Fruit fly (Drosophila melanogaster) whole organism, embryonic: Measurements from ENCODE around the gene Atg14.
A peak's percentile ranks its signal among the peaks of the same experiment; 100 is the strongest.

Experiments
- Awh ChIP-seq: fragments of 200-800 bp; sonication (Bioruptor generic); IDR thresholded peaks from 2 replicates; pipeline ENCODE4, ENCODE4 v1.3.6; 2022; ENCODE audit warnings: missing biosample characterization, missing genetic modification characterization
- CG10267 ChIP-seq: fragments of 200-800 bp; sonication (Bioruptor generic); optimal IDR thresholded peaks from 2 replicates; lab custom pipeline; 2018; ENCODE audit warnings: missing biosample characterization, mild to moderate bottlenecking, missing genetic modification characterization, moderate library complexity
- CG11723 ChIP-seq: fragments of 200-800 bp; sonication (Bioruptor generic); optimal IDR thresholded peaks from 2 replicates; lab custom pipeline; 2017; ENCODE audit warnings: missing biosample characterization, mild to moderate bottlenecking, missing genetic modification characterization
- CG13296 ChIP-seq: fragments of 200-800 bp; sonication (Bioruptor generic); optimal IDR thresholded peaks from 3 replicates; lab custom pipeline; 2018; ENCODE audit warnings: missing biosample characterization, mild to moderate bottlenecking, missing genetic modification characterization
- CG13775 ChIP-seq: fragments of 200-800 bp; sonication (Bioruptor generic); optimal IDR thresholded peaks from 3 replicates; lab custom pipeline; 2017; ENCODE audit warnings: missing biosample characterization, mild to moderate bottlenecking, missing genetic modification characterization
- CG14965 ChIP-seq: fragments of 200-800 bp; sonication (Bioruptor generic); optimal IDR thresholded peaks from 2 replicates; lab custom pipeline; 2016; ENCODE audit warnings: missing biosample characterization, missing genetic modification characterization, borderline replicate concordance
- CG15073 ChIP-seq: fragments of 200-800 bp; sonication (Bioruptor generic); optimal IDR thresholded peaks from 2 replicates; lab custom pipeline; 2016; ENCODE audit warnings: missing biosample characterization, missing genetic modification characterization
- CG17912 ChIP-seq: fragments of 200-800 bp; sonication (Bioruptor generic); optimal IDR thresholded peaks from 2 replicates; lab custom pipeline; 2018; ENCODE audit warnings: missing biosample characterization, mild to moderate bottlenecking, missing genetic modification characterization
- CG1832 ChIP-seq: fragments of 200-800 bp; sonication (Bioruptor generic); optimal IDR thresholded peaks from 2 replicates; lab custom pipeline; 2017; ENCODE audit warnings: missing biosample characterization, mild to moderate bottlenecking, missing genetic modification characterization, inconsistent platforms
- CG18476 ChIP-seq: fragments of 200-800 bp; sonication (Bioruptor generic); optimal IDR thresholded peaks from 2 replicates; lab custom pipeline; 2016; ENCODE audit warnings: missing biosample characterization, mild to moderate bottlenecking, missing genetic modification characterization
- CG3065 ChIP-seq: fragments of 200-800 bp; sonication (Bioruptor generic); optimal IDR thresholded peaks from 2 replicates; lab custom pipeline; 2016; ENCODE audit warnings: missing biosample characterization, missing genetic modification characterization
- CG4282 ChIP-seq: fragments of 200-800 bp; sonication (Bioruptor generic); optimal IDR thresholded peaks from 2 replicates; lab custom pipeline; 2016; ENCODE audit warnings: missing biosample characterization, missing genetic modification characterization
- CG4328 ChIP-seq: fragments of 200-800 bp; sonication (Bioruptor generic); optimal IDR thresholded peaks from 3 replicates; lab custom pipeline; 2017; ENCODE audit warnings: missing biosample characterization, missing genetic modification reagents, missing genetic modification characterization
- CG4854 ChIP-seq: fragments of 200-800 bp; sonication (Bioruptor generic); optimal IDR thresholded peaks from 2 replicates; lab custom pipeline; 2016; ENCODE audit warnings: missing biosample characterization, missing genetic modification characterization, inconsistent platforms
- CG7839 ChIP-seq: fragments of 200-800 bp; sonication (Bioruptor generic); optimal IDR thresholded peaks from 3 replicates; lab custom pipeline; 2018; ENCODE audit warnings: missing biosample characterization, mild to moderate bottlenecking, missing genetic modification characterization, moderate library complexity
- CG8944 ChIP-seq: fragments of 200-800 bp; sonication (Bioruptor generic); optimal IDR thresholded peaks from 3 replicates; lab custom pipeline; 2016; ENCODE audit warnings: missing biosample characterization, missing genetic modification characterization
- CG9876 ChIP-seq: fragments of 200-800 bp; sonication (Bioruptor generic); optimal IDR thresholded peaks from 2 replicates; lab custom pipeline; 2016; ENCODE audit warnings: missing biosample characterization, missing genetic modification characterization
- Camta ChIP-seq: fragments of 200-800 bp; sonication (Bioruptor generic); optimal IDR thresholded peaks from 2 replicates; lab custom pipeline; 2016; ENCODE audit warnings: missing biosample characterization, missing genetic modification characterization
- CkIIα-i1 ChIP-seq: fragments of 200-800 bp; sonication (Bioruptor generic); IDR thresholded peaks from 2 replicates; pipeline ENCODE4 v1.3.6; 2022; ENCODE audit warnings: missing biosample characterization, missing genetic modification characterization
- GATAe ChIP-seq: fragments of 200-800 bp; sonication (Bioruptor generic); conservative IDR thresholded peaks from 2 replicates; pipeline ENCODE4 v1.3.6; 2022; ENCODE audit warnings: missing biosample characterization, missing genetic modification characterization
- Gug ChIP-seq: fragments of 200-800 bp; sonication (Bioruptor generic); IDR thresholded peaks from 4 replicates; pipeline ENCODE4 v1.3.6; 2022; ENCODE audit warnings: missing biosample characterization, missing genetic modification characterization
- Neu2 ChIP-seq: fragments of 200-800 bp; sonication (Bioruptor generic); optimal IDR thresholded peaks from 3 replicates; lab custom pipeline; 2016; ENCODE audit warnings: missing biosample characterization, missing genetic modification characterization, borderline replicate concordance
- Nf-YC ChIP-seq: fragments of 200-800 bp; optimal IDR thresholded peaks from 3 replicates; lab custom pipeline; 2019; ENCODE audit warnings: missing biosample characterization, mild to moderate bottlenecking, missing genetic modification characterization, moderate library complexity
- Side ChIP-seq: fragments of 200-800 bp; sonication (Bioruptor generic); optimal IDR thresholded peaks from 2 replicates; lab custom pipeline; 2016; ENCODE audit warnings: missing biosample characterization, missing genetic modification characterization
- Six4 ChIP-seq: fragments of 200-800 bp; sonication (Bioruptor generic); optimal IDR thresholded peaks from 2 replicates; lab custom pipeline; 2016; ENCODE audit warnings: missing biosample characterization, missing genetic modification characterization
- Sox102F ChIP-seq: fragments of 200-800 bp; sonication (Bioruptor generic); optimal IDR thresholded peaks from 2 replicates; lab custom pipeline; 2018; ENCODE audit warnings: missing biosample characterization, mild to moderate bottlenecking, missing genetic modification characterization, moderate library complexity
- ac ChIP-seq: fragments of 200-800 bp; sonication (Bioruptor generic); optimal IDR thresholded peaks from 3 replicates; lab custom pipeline; 2017; ENCODE audit warnings: missing biosample characterization, mild to moderate bottlenecking, missing genetic modification characterization
- chinmo ChIP-seq: fragments of 200-800 bp; sonication (Bioruptor generic); IDR thresholded peaks from 4 replicates; pipeline ENCODE4 v1.3.6; 2022; ENCODE audit warnings: missing biosample characterization, missing genetic modification characterization; ENCODE audit not compliant: partially characterized antibody
- dpn ChIP-seq, 2 experiments: fragments of 200-800 bp; sonication (Bioruptor generic); optimal IDR thresholded peaks; 3 replicates each; lab custom pipeline; 2016; ENCODE audit warnings: missing biosample characterization in 2 of 2, missing genetic modification characterization in 2 of 2
- dysf ChIP-seq: fragments of 200-800 bp; sonication (Bioruptor generic); IDR thresholded peaks from 3 replicates; pipeline ENCODE4 v1.3.6; 2022; ENCODE audit warnings: missing biosample characterization, missing genetic modification characterization
- ems ChIP-seq: fragments of 200-800 bp; sonication (Bioruptor generic); optimal IDR thresholded peaks from 3 replicates; lab custom pipeline; 2016; ENCODE audit warnings: missing biosample characterization, missing genetic modification characterization
- fd64A ChIP-seq: fragments of 200-800 bp; sonication (Bioruptor generic); optimal IDR thresholded peaks from 3 replicates; lab custom pipeline; 2018; ENCODE audit warnings: missing biosample characterization, mild to moderate bottlenecking, missing genetic modification characterization
- ftz-f1 ChIP-seq: fragments of 200-800 bp; sonication (Bioruptor generic); optimal IDR thresholded peaks from 2 replicates; lab custom pipeline; 2016; ENCODE audit warnings: missing biosample characterization, missing genetic modification characterization
- gsb-n ChIP-seq: fragments of 200-800 bp; sonication (Bioruptor generic); optimal IDR thresholded peaks from 3 replicates; lab custom pipeline; 2018; ENCODE audit warnings: missing biosample characterization, mild to moderate bottlenecking, missing genetic modification characterization
- klu ChIP-seq: fragments of 200-800 bp; sonication (Bioruptor generic); IDR thresholded peaks from 2 replicates; pipeline ENCODE4 v1.3.6; 2022; ENCODE audit warnings: missing biosample characterization, missing genetic modification characterization
- mld ChIP-seq: fragments of 200-800 bp; sonication (Bioruptor generic); IDR thresholded peaks from 3 replicates; pipeline ENCODE4 v1.3.6; 2022; ENCODE audit warnings: missing biosample characterization, missing genetic modification characterization; ENCODE audit not compliant: partially characterized antibody
- nmo ChIP-seq: fragments of 200-800 bp; sonication (Bioruptor generic); optimal IDR thresholded peaks from 2 replicates; lab custom pipeline; 2018; ENCODE audit warnings: missing biosample characterization, mild to moderate bottlenecking, missing genetic modification characterization, moderate library complexity
- odd ChIP-seq: fragments of 200-800 bp; sonication (Bioruptor generic); optimal IDR thresholded peaks from 2 replicates; lab custom pipeline; 2017; ENCODE audit warnings: missing biosample characterization, mild to moderate bottlenecking, missing genetic modification characterization
- onecut ChIP-seq: fragments of 200-800 bp; sonication (Bioruptor generic); IDR thresholded peaks from 2 replicates; pipeline ENCODE4 v1.3.6; 2022; ENCODE audit warnings: missing biosample characterization, missing genetic modification characterization
- p53 ChIP-seq: fragments of 200-800 bp; sonication (Bioruptor generic); optimal IDR thresholded peaks from 2 replicates; lab custom pipeline; 2016; ENCODE audit warnings: missing biosample characterization, missing genetic modification characterization
- peb ChIP-seq: fragments of 200-800 bp; sonication (Bioruptor generic); IDR thresholded peaks from 2 replicates; pipeline ENCODE4 v1.3.6; 2022; ENCODE audit warnings: missing biosample characterization, missing genetic modification characterization
- pita ChIP-seq: fragments of 200-800 bp; sonication (Bioruptor generic); optimal IDR thresholded peaks from 2 replicates; lab custom pipeline; 2017; ENCODE audit warnings: missing biosample characterization, mild to moderate bottlenecking, missing genetic modification characterization
- pnt ChIP-seq: fragments of 200-800 bp; sonication (Bioruptor generic); optimal IDR thresholded peaks from 3 replicates; lab custom pipeline; 2016; ENCODE audit warnings: missing biosample characterization, missing genetic modification characterization
- pros ChIP-seq: fragments of 200-800 bp; sonication (Bioruptor generic); optimal IDR thresholded peaks from 3 replicates; lab custom pipeline; 2019; ENCODE audit warnings: missing biosample characterization, mild to moderate bottlenecking, missing genetic modification characterization, moderate library complexity
- ranshi ChIP-seq: fragments of 200-800 bp; sonication (Bioruptor generic); IDR thresholded peaks from 2 replicates; pipeline ENCODE4 v1.3.6; 2022; ENCODE audit warnings: missing biosample characterization, missing genetic modification characterization
- shn ChIP-seq: fragments of 200-800 bp; sonication (Bioruptor generic); optimal IDR thresholded peaks from 3 replicates; lab custom pipeline; 2016; ENCODE audit warnings: missing biosample characterization, missing genetic modification characterization
- tgo ChIP-seq: fragments of 200-800 bp; sonication (Bioruptor generic); IDR thresholded peaks from 3 replicates; pipeline ENCODE4 v1.3.6; 2022; ENCODE audit warnings: missing biosample characterization, missing genetic modification characterization
- tin ChIP-seq: fragments of 200-800 bp; sonication (Bioruptor generic); optimal IDR thresholded peaks from 3 replicates; lab custom pipeline; 2016; ENCODE audit warnings: missing biosample characterization, missing genetic modification characterization
- toy ChIP-seq: fragments of 200-800 bp; sonication (Bioruptor generic); IDR thresholded peaks from 2 replicates; pipeline ENCODE4 v1.3.6; 2022; ENCODE audit warnings: missing biosample characterization, missing genetic modification characterization
- trem ChIP-seq: fragments of 200-800 bp; optimal IDR thresholded peaks from 3 replicates; lab custom pipeline; 2019; ENCODE audit warnings: missing biosample characterization, mild to moderate bottlenecking, missing genetic modification characterization, moderate library complexity
- usp ChIP-seq: fragments of >200 bp; optimal IDR thresholded peaks from 2 replicates; lab custom pipeline; 2017; ENCODE audit warnings: missing biosample characterization, missing genetic modification characterization
- vfl ChIP-seq: fragments of 200-800 bp; sonication (Bioruptor generic); optimal IDR thresholded peaks from 2 replicates; lab custom pipeline; 2016; ENCODE audit warnings: missing biosample characterization, missing genetic modification characterization

The Atg14 gene

DNA sequence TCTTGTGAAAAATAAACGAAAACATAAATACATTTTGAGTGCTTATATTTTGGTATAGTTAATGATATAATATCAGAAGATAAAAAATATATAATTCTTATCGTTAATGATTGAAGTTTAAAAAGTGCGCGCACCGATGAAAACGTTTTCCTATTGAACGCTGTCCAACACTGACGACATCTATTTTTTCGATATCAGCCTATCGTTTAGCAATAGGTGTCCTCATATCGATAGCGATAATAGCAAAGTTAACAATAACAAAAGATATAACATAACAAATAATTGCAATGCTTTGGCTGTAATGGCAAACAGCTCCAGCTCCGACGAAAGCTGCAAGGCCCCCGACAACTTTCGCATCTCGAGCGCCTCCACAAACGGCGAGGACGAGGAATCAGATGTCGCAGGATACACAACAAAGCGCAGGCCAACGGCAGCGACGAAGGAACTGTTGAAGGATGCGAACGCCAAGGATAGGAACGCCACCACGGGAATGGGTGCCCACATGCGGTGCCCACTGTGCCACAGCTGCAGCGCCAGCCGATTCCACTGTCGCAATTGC is at the start of gene Atg14 (continued):
- TF ChIP-seq Sox102F (no peak), tin (GFP tag; lab: Kevin White, UChicago) (no peak), CG9876 (no peak), Awh (GFP tag; lab: Robert Waterston, UW) (0 out of 2 replicates have a peak, but pooled peaks have one; percentile 21), CG4328 (GFP tag; lab: Kevin White, UChicago) (no peak), trem (tag; lab: Kevin White, UChicago) (peak; percentile 83), Side (GFP tag; lab: Kevin White, UChicago) (no peak), tgo (no peak), Nf-YC (tag; lab: Kevin White, UChicago) (peak; percentile 28), CG15073 (no peak), CkIIα-i1 (no peak), CG4854 (GFP tag; lab: Kevin White, UChicago) (no peak), CG11723 (GFP tag; lab: Kevin White, UChicago) (no peak), CG4282 (no peak), CG8944 (GFP tag; lab: Kevin White, UChicago) (no peak), ranshi (GFP tag; lab: Robert Waterston, UW) (no peak), Six4 (GFP tag; lab: Kevin White, UChicago) (no peak), klu (GFP tag; lab: Robert Waterston, UW) (no peak), CG1832 (GFP tag; lab: Kevin White, UChicago) (no peak), peb (GFP tag; lab: Robert Waterston, UW) (no peak), CG18476 (GFP tag; lab: Kevin White, UChicago) (no peak), CG7839 (tag; lab: Kevin White, UChicago) (peak; percentile 12), fd64A (GFP tag; lab: Kevin White, UChicago) (no peak), toy (GFP tag; lab: Robert Waterston, UW) (no peak), Neu2 (GFP tag; lab: Kevin White, UChicago) (no peak), pnt (GFP tag; lab: Kevin White, UChicago) (no peak), CG17912 (GFP tag; lab: Kevin White, UChicago) (no peak), vfl (peak; percentile 10), GATAe (GFP tag; lab: Robert Waterston, UW) (no peak), gsb-n (tag; lab: Kevin White, UChicago) (no peak), CG13296 (no peak), pita (GFP tag; lab: Kevin White, UChicago) (no peak), ems (GFP tag; lab: Kevin White, UChicago) (no peak), dpn (GFP tag; optimal IDR thresholded peaks at IDR 0.05; lab: Kevin White, UChicago) (peak in 1 of 2 experiments; percentile 36), chinmo (peak; percentile 90), ftz-f1 (GFP tag; lab: Kevin White, UChicago) (no peak), p53 (GFP tag; lab: Kevin White, UChicago) (no peak), mld (GFP tag; lab: Robert Waterston, UW) (peak; percentile 97), onecut (GFP tag; lab: Robert Waterston, UW) (no peak), usp (no peak), CG14965 (GFP tag; lab: Kevin White, UChicago) (no peak), CG3065 (GFP tag; lab: Kevin White, UChicago) (no peak), pros (GFP tag; lab: Kevin White, UChicago) (no peak), CG10267 (tag; lab: Kevin White, UChicago) (peak; percentile 99), ac (no peak), odd (no peak), shn (GFP tag; lab: Kevin White, UChicago) (no peak), dysf (GFP tag; lab: Robert Waterston, UW) (no peak), CG13775 (GFP tag; lab: Kevin White, UChicago) (no peak), Gug (GFP tag; lab: Robert Waterston, UW) (no peak), Camta (no peak), nmo (GFP tag; lab: Kevin White, UChicago) (peak; percentile 20)
